Worm (Caenorhabditis elegans): ENCODE results near the gene C03B1.2.

DNA sequence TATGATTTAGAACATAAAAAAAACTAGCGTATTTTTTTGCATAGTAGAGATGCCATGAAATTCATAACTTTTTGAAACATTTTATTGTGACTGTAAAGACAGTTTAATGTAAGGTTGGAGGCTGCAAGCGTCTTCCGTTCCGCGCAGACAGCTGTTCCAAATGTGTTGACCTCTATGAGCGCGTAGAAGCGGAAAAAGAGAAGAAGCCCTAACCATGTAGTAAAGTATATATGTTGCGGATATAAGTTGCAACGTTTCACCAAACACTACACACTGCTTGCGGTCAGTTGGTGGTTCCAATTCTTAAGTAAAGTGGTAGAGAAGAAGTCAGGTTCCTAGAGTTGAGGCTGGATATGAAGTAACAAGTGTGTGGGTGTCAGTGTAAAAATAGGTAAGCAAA is 18.8 kb downstream of the C03B1.2 start:
- TF ChIP-seq ama-1 (optimal IDR thresholded peaks at IDR 0.05), result no peak
- TF ChIP-seq B0310.2 (tag; optimal IDR thresholded peaks at IDR 0.05), result no peak

Measured in whole organism, early embryonic.